Fruit fly (Drosophila melanogaster) whole organism, adult: ENCODE measurements around the gene CG2162.

Experiments used
- CG11617 ChIP-seq: fragments of 200-800 bp; sonication (Bioruptor generic); optimal IDR thresholded peaks from 2 replicates; lab custom pipeline; 2017; ENCODE audit warnings: mild to moderate bottlenecking, missing biosample characterization, missing genetic modification reagents, missing genetic modification characterization
- CG12768 ChIP-seq: fragments of 200-800 bp; sonication (Bioruptor generic); optimal IDR thresholded peaks from 2 replicates; lab custom pipeline; 2017; ENCODE audit warnings: missing biosample characterization, missing genetic modification characterization, mild to moderate bottlenecking, moderate library complexity, missing genetic modification reagents
- CG14711 ChIP-seq: fragments of 200-800 bp; sonication (Bioruptor generic); optimal IDR thresholded peaks from 2 replicates; lab custom pipeline; 2018; ENCODE audit warnings: missing biosample characterization, mild to moderate bottlenecking, missing genetic modification characterization, moderate library complexity
- CG1620 ChIP-seq: fragments of 200-800 bp; sonication (Bioruptor generic); optimal IDR thresholded peaks from 2 replicates; lab custom pipeline; 2016; ENCODE audit warnings: missing biosample characterization, missing genetic modification characterization
- CG33017 ChIP-seq: fragments of 200-800 bp; sonication (Bioruptor generic); optimal IDR thresholded peaks from 2 replicates; lab custom pipeline; 2018; ENCODE audit warnings: missing biosample characterization, mild to moderate bottlenecking, missing genetic modification characterization, moderate library complexity
- CG5204 ChIP-seq: fragments of 200-800 bp; sonication (Bioruptor generic); optimal IDR thresholded peaks from 2 replicates; lab custom pipeline; 2016; ENCODE audit warnings: missing biosample characterization, missing genetic modification characterization
- CG7045 ChIP-seq: fragments of 200-800 bp; sonication (Bioruptor generic); optimal IDR thresholded peaks from 2 replicates; lab custom pipeline; 2017; ENCODE audit warnings: missing biosample characterization, mild to moderate bottlenecking, missing genetic modification characterization
- CG7101 ChIP-seq: fragments of 200-800 bp; sonication (Bioruptor generic); optimal IDR thresholded peaks from 2 replicates; lab custom pipeline; 2018; ENCODE audit warnings: missing biosample characterization, mild to moderate bottlenecking, missing genetic modification characterization, moderate library complexity
- Clk ChIP-seq: fragments of 200-800 bp; sonication (Bioruptor generic); optimal IDR thresholded peaks from 2 replicates; lab custom pipeline; 2017; ENCODE audit warnings: missing biosample characterization, missing genetic modification characterization
- Crg-1 ChIP-seq: fragments of 200-800 bp; sonication (Bioruptor generic); optimal IDR thresholded peaks from 2 replicates; lab custom pipeline; 2016; ENCODE audit warnings: missing biosample characterization, missing genetic modification characterization
- Hr96 ChIP-seq: fragments of 200-800 bp; sonication (Bioruptor generic); optimal IDR thresholded peaks from 2 replicates; lab custom pipeline; 2016; ENCODE audit warnings: missing biosample characterization, missing genetic modification characterization
- Mnt ChIP-seq: fragments of 200-800 bp; sonication (Bioruptor generic); optimal IDR thresholded peaks from 2 replicates; lab custom pipeline; 2016; ENCODE audit warnings: missing biosample characterization, mild to moderate bottlenecking, missing genetic modification characterization
- bab1 ChIP-seq: fragments of 200-800 bp; sonication (Bioruptor generic); optimal IDR thresholded peaks from 3 replicates; lab custom pipeline; 2019; ENCODE audit warnings: missing biosample characterization, mild to moderate bottlenecking, missing genetic modification characterization, moderate library complexity
- cic ChIP-seq: fragments of 200-800 bp; sonication (Bioruptor generic); optimal IDR thresholded peaks from 2 replicates; lab custom pipeline; 2017; ENCODE audit warnings: missing biosample characterization, mild to moderate bottlenecking, missing genetic modification characterization, moderate library complexity
- cnc ChIP-seq, 2 experiments: fragments of >200 bp; optimal IDR thresholded peaks; 2 replicates each; lab custom pipeline; 2017
- kay ChIP-seq: fragments of 200-800 bp; sonication (Bioruptor generic); peaks from one replicate; lab custom pipeline; 2016; ENCODE audit warnings: missing biosample characterization, missing genetic modification characterization, borderline replicate concordance
- ovo ChIP-seq: fragments of 200-800 bp; sonication (Bioruptor generic); optimal IDR thresholded peaks from 2 replicates; lab custom pipeline; 2016; ENCODE audit warnings: missing biosample characterization, missing genetic modification characterization
- pad ChIP-seq: fragments of 200-800 bp; sonication (Bioruptor generic); optimal IDR thresholded peaks from 3 replicates; lab custom pipeline; 2017; ENCODE audit warnings: missing biosample characterization, missing genetic modification characterization, mild to moderate bottlenecking, moderate library complexity, missing genetic modification reagents
- tj ChIP-seq: fragments of 200-800 bp; sonication (Bioruptor generic); optimal IDR thresholded peaks from 3 replicates; lab custom pipeline; 2017; ENCODE audit warnings: missing biosample characterization, mild to moderate bottlenecking, missing genetic modification characterization, moderate library complexity
- toe ChIP-seq: fragments of 200-800 bp; sonication (Bioruptor generic); optimal IDR thresholded peaks from 2 replicates; lab custom pipeline; 2016; ENCODE audit warnings: missing biosample characterization, missing genetic modification characterization

CG2162 gene

DNA sequence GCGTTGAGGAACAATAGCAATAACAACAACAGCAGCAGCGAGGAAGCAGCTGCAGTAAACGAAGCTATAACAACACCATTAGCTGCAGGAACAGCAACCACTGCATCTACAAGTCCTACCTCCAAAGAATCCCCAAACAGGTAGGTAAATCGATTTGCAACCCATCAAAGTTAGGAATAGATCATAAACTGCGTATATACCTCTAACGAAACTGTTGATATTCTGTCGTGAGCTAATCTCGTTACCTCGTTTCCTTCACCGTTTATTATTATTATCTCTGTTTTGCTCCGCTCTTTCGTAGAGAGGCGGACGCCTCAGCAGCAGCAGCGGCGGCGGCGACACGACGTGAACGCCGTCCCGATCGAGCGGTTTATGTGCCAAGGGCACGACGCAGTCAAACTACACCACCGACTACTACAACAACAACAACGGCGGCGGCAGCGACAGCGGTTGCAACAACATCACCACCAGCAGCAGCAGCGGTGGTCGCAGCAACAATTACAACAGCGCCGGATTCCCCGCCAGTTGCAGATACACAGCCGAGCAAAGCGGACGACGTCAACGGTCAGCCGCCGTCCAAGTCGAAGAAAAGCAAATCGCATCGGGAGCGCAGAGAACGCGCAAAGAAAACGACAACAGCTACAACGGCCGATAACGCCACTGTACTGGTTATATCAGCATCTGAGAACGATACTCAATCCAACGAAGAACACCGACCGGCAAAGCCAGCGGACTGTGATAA is 3.0 kb downstream of the CG2162 start:
- peak; percentile 54 for TF ChIP-seq CG5204
- TF ChIP-seq CG12768 (GFP tag; lab: Kevin White, UChicago) = peak; percentile 74
- TF ChIP-seq CG7101 (tag; lab: Kevin White, UChicago) = peak; percentile 49
- TF ChIP-seq pad = peak; percentile 34
- TF ChIP-seq Hr96 = peak; percentile 40
- TF ChIP-seq bab1 (GFP tag; lab: Kevin White, UChicago) = peak; percentile 64
- peak; percentile 64 for TF ChIP-seq tj (GFP tag; lab: Kevin White, UChicago)
- TF ChIP-seq CG33017 = peak; percentile 17
- TF ChIP-seq ovo (GFP tag; lab: Kevin White, UChicago) = no peak
- peak; percentile 85 for TF ChIP-seq kay (GFP tag; lab: Kevin White, UChicago)
- TF ChIP-seq Crg-1 = no peak
- peak; percentile 93 for TF ChIP-seq cic (GFP tag; lab: Kevin White, UChicago)
- peak; percentile 20 for TF ChIP-seq toe
- peak; percentile 58 for TF ChIP-seq CG11617 (GFP tag; lab: Kevin White, UChicago)
- peak; percentile 69 for TF ChIP-seq Mnt (GFP tag; lab: Kevin White, UChicago)
- TF ChIP-seq Clk = peak; percentile 81
- TF ChIP-seq cnc (optimal IDR thresholded peaks at IDR 0.05; lab: Kevin White, UChicago) = no peak
- peak; percentile 49 for TF ChIP-seq CG7045
- no peak for TF ChIP-seq CG14711 (tag; lab: Kevin White, UChicago)
- no peak for TF ChIP-seq CG1620

DNA sequence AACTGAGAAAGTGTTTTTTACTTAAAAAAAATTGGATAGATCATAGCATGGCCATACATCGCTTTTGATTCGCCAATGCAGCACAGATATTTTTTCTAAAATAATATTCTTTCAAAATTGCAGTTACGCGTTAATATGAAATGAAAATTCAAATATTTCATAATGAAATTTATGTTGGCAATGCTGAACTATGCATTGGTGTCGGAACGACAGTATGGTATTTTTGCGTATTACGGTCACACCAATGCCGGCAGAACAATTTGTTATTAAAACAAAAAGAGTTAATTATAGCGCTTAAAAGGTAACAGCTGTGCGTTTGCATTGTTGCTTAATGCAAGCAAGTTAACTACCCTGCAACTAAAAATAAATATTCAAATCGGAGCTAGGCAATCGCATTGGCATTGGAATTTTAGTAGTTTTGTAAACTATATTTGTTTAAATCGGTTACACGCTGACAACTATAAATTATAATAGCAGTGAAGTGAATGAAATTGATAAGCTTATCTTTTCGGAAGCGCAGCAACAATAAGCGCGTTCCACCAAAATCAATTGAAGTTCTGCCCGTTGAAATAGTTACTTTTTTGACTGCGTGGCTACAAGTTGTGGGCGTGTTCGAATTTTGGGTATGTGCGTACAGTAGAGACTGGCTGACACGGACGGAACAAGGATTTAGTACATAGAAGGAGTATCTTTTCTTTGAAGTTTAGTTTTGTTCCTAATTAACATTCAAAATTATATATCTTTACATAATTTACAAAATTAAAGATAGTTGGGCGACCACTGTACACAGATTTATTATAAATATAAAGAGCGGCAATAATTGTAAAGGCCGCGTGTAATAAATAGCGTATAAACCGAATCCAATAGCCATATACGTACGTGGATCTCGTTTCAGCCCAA is 7.4 kb downstream of the CG2162 start, which contains the start of gene Prx4:
Prx4 (plus strand) TSS at position 210 of the 900 bp plus-strand sequence.
- TF ChIP-seq CG7101 (tag; lab: Kevin White, UChicago) (peak; percentile 74), kay (GFP tag; lab: Kevin White, UChicago) (peak; percentile 68), CG1620 (no peak), Clk (no peak), Hr96 (no peak), cic (GFP tag; lab: Kevin White, UChicago) (peak; percentile 69), tj (GFP tag; lab: Kevin White, UChicago) (no peak), CG5204 (no peak), CG12768 (GFP tag; lab: Kevin White, UChicago) (no peak), toe (no peak), CG7045 (no peak), Crg-1 (peak; percentile 30), cnc (optimal IDR thresholded peaks at IDR 0.05; lab: Kevin White, UChicago) (no peak), Mnt (GFP tag; lab: Kevin White, UChicago) (no peak), ovo (GFP tag; lab: Kevin White, UChicago) (no peak), CG11617 (GFP tag; lab: Kevin White, UChicago) (peak; percentile 34), pad (no peak), CG33017 (peak; percentile 82), bab1 (GFP tag; lab: Kevin White, UChicago) (peak; percentile 77), CG14711 (tag; lab: Kevin White, UChicago) (peak; percentile 75)

DNA sequence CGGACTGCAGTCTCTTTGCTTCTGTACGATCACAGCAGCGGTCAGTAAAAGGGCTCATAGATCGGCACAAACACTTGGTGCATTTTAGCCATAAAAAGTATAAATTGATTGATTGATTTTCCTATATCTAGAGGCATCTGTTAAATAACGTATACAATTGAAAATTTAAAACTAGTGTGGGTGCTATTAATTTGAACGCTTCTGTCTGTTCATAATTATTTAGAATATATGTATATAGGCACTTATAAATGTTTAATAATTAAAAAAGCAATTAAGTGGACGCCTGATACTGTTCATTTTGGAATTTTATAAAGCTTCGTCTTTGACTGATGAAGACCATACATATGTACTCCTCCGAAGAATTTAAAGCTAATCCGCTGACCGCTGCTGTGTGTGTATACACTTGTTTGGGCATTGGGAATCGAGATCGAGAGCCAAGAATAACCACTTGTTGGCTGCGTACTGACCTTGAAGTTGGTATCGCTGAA is 10.3 kb downstream of the CG2162 start:
- peak; percentile 65 for TF ChIP-seq CG7101 (tag; lab: Kevin White, UChicago)
- TF ChIP-seq CG33017 = peak; percentile 70
- TF ChIP-seq Crg-1 = no peak
- TF ChIP-seq CG12768 (GFP tag; lab: Kevin White, UChicago) = peak; percentile 29
- peak; percentile 9 for TF ChIP-seq CG11617 (GFP tag; lab: Kevin White, UChicago)
- TF ChIP-seq bab1 (GFP tag; lab: Kevin White, UChicago) = peak; percentile 51
- TF ChIP-seq CG7045 = peak; percentile 28
- no peak for TF ChIP-seq CG1620
- peak; percentile 8 for TF ChIP-seq cic (GFP tag; lab: Kevin White, UChicago)
- TF ChIP-seq pad = no peak
- TF ChIP-seq Clk = no peak
- TF ChIP-seq CG14711 (tag; lab: Kevin White, UChicago) = peak; percentile 56

DNA sequence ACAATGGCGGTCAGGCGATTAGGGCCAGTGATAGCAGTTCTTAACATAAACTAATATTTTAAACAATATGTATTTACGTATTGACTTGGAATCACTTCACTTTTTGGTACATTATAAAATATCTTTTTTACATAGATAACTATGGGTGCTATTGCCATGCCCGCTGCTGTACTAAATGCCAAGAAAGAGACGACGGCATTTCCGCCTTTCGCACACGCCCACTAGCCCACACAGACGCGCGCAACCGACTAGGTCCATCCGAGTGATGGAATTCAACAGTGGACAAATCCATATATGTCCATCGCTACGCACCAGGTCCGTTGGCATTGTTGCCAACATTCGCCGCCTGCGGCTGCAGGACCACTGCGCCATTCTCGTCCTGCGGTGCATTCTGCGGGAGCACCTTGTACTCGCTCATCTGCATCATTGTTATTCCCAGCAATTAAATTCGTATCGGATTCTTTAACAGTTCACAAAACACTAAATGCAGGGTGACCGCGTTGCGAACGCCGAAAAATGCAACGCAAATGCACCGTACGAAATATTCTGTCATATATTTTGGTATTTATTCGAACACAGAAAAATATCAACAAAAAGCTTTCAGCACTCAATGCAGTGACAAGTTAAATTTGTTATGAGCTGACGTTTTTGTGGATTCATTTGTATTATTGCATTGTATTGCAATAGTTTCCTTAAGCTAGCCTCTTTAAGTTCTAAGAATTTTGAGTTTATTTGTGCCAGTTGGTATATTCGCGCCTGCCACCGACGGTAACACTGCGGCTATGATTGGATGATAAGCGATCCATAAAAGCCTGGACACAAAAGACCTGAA is 11.5 kb downstream of the CG2162 start, which contains the start of the genes scramb2 and Sk2:
scramb2 (minus strand) TSS at position 488 of the 832 bp plus-strand sequence.
Sk2 (plus strand) TSS at position 763 of the 832 bp plus-strand sequence.
- peak; percentile 81 for TF ChIP-seq Hr96
- peak; percentile 92 for TF ChIP-seq CG11617 (GFP tag; lab: Kevin White, UChicago)
- TF ChIP-seq CG5204 = no peak
- peak; percentile 96 for TF ChIP-seq CG7101 (tag; lab: Kevin White, UChicago)
- TF ChIP-seq cnc (optimal IDR thresholded peaks at IDR 0.05; lab: Kevin White, UChicago) = no peak
- peak; percentile 83 for TF ChIP-seq pad
- peak; percentile 78 for TF ChIP-seq tj (GFP tag; lab: Kevin White, UChicago)
- peak; percentile 87 for TF ChIP-seq toe
- TF ChIP-seq Mnt (GFP tag; lab: Kevin White, UChicago) = peak; percentile 73
- TF ChIP-seq ovo (GFP tag; lab: Kevin White, UChicago) = peak; percentile 42
- peak; percentile 97 for TF ChIP-seq CG33017
- peak; percentile 80 for TF ChIP-seq cic (GFP tag; lab: Kevin White, UChicago)
- peak; percentile 97 for TF ChIP-seq CG7045
- TF ChIP-seq bab1 (GFP tag; lab: Kevin White, UChicago) = peak; percentile 94
- TF ChIP-seq kay (GFP tag; lab: Kevin White, UChicago) = no peak
- peak; percentile 98 for TF ChIP-seq CG12768 (GFP tag; lab: Kevin White, UChicago)
- TF ChIP-seq Crg-1 = peak; percentile 75
- TF ChIP-seq Clk = peak; percentile 92
- peak; percentile 84 for TF ChIP-seq CG1620
- TF ChIP-seq CG14711 (tag; lab: Kevin White, UChicago) = peak; percentile 91
